Worm (Caenorhabditis elegans): Measurements from ENCODE around the gene C01G12.13.

DNA sequence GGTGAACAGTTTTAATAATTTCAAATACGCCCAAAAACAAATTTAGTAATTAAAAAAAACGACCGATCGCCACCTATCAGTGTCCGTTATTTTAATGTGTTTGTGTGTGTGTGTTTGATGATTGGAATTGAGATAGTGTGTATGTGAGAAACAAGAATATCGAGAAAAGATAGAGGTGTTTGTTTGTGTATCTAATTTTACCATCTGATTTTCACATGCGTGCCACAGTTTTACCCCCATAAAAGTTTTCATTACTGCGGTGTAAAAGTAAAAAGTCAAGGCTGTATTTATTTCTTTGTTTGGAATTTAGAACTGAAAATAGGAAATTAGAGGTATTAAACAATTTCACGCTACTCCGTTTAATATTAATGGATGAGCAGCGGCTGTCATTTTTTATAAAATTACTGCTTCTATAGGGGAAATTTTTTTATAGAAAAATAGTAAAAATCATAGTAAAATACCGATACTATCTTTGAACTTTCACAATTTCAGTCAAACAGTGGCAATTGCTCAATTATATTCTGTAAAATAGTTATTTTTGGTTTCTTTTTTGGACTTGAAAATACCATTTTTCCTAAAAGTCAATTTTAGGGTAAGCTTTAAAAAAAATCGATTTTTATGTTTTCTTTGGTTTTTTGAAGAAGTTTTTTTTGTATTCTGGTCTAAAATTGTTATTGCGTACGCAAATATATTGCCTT lies 23.6 kb downstream of the C01G12.13 start:
- TF ChIP-seq fax-1 (tag; optimal IDR thresholded peaks at IDR 0.05): no peak
- TF ChIP-seq fkh-10 (GFP tag; optimal IDR thresholded peaks at IDR 0.05): no peak
- no peak for TF ChIP-seq eyg-1 (tag; optimal IDR thresholded peaks at IDR 0.05)
- no peak for TF ChIP-seq ceh-14 (tag; optimal IDR thresholded peaks at IDR 0.05)
- TF ChIP-seq C08G9.2 (tag; optimal IDR thresholded peaks at IDR 0.05): no peak
- TF ChIP-seq lin-11 (tag; optimal IDR thresholded peaks at IDR 0.05): no peak
- no peak for TF ChIP-seq ceh-18 (tag; optimal IDR thresholded peaks at IDR 0.05)
- no peak for TF ChIP-seq rnt-1 (tag; optimal IDR thresholded peaks at IDR 0.05)
- TF ChIP-seq madf-2 (tag; optimal IDR thresholded peaks at IDR 0.05): no peak
- TF ChIP-seq pha-4 (tag; optimal IDR thresholded peaks at IDR 0.05): no peak
- no peak for TF ChIP-seq F13H6.1 (tag; optimal IDR thresholded peaks at IDR 0.05)
- no peak for TF ChIP-seq lim-6 (tag; optimal IDR thresholded peaks at IDR 0.05)
- no peak for TF ChIP-seq ama-1 (optimal IDR thresholded peaks at IDR 0.05)
- no peak for TF ChIP-seq ceh-30 (tag; optimal IDR thresholded peaks at IDR 0.05)

Data from whole organism, late embryonic.